Fruit fly (Drosophila melanogaster) whole organism, embryonic: ENCODE results near the gene Lmpt.

Experiments used
- Aef1 ChIP-seq: fragments of 200-800 bp; sonication (Bioruptor generic); IDR thresholded peaks from 3 replicates; pipeline ENCODE4 v1.3.6; 2022; ENCODE audit warnings: missing biosample characterization, missing genetic modification characterization
- Blimp-1 ChIP-seq: fragments of 200-800 bp; sonication (Bioruptor generic); optimal IDR thresholded peaks from 3 replicates; lab custom pipeline; 2018; ENCODE audit warnings: missing biosample characterization, missing genetic modification characterization, mild to moderate bottlenecking, moderate library complexity, missing genetic modification reagents
- CG1024 ChIP-seq: fragments of 200-800 bp; sonication (Bioruptor generic); IDR thresholded peaks from 2 replicates; pipeline ENCODE4 v1.3.6; 2022; ENCODE audit warnings: missing biosample characterization, missing genetic modification characterization
- CG11560 ChIP-seq: fragments of 200-800 bp; sonication (Bioruptor generic); IDR thresholded peaks from 3 replicates; pipeline ENCODE4 v1.3.6; 2022; ENCODE audit warnings: missing biosample characterization, missing genetic modification characterization
- CG12236 ChIP-seq: fragments of 200-800 bp; sonication (Bioruptor generic); optimal IDR thresholded peaks from 2 replicates; lab custom pipeline; 2016; ENCODE audit warnings: missing biosample characterization, missing genetic modification characterization
- CG12769 ChIP-seq: fragments of 200-800 bp; sonication (Bioruptor generic); optimal IDR thresholded peaks from 2 replicates; lab custom pipeline; 2019; ENCODE audit warnings: missing biosample characterization, mild to moderate bottlenecking, missing genetic modification characterization, moderate library complexity
- CG1529 ChIP-seq: fragments of 200-800 bp; sonication (Bioruptor generic); optimal IDR thresholded peaks from 3 replicates; lab custom pipeline; 2018; ENCODE audit warnings: missing biosample characterization, missing genetic modification characterization
- CG18011 ChIP-seq: fragments of 200-800 bp; sonication (Bioruptor generic); optimal IDR thresholded peaks from 2 replicates; lab custom pipeline; 2017; ENCODE audit warnings: missing biosample characterization, missing genetic modification characterization, mild to moderate bottlenecking, moderate library complexity, missing genotype
- CG1832 ChIP-seq: fragments of 200-800 bp; sonication (Bioruptor generic); optimal IDR thresholded peaks from 2 replicates; lab custom pipeline; 2017; ENCODE audit warnings: missing biosample characterization, mild to moderate bottlenecking, missing genetic modification characterization, inconsistent platforms
- CG18476 ChIP-seq: fragments of 200-800 bp; sonication (Bioruptor generic); optimal IDR thresholded peaks from 2 replicates; lab custom pipeline; 2016; ENCODE audit warnings: missing biosample characterization, mild to moderate bottlenecking, missing genetic modification characterization
- CG4328 ChIP-seq: fragments of 200-800 bp; sonication (Bioruptor generic); optimal IDR thresholded peaks from 3 replicates; lab custom pipeline; 2017; ENCODE audit warnings: missing biosample characterization, missing genetic modification reagents, missing genetic modification characterization
- CG4707 ChIP-seq: fragments of 200-800 bp; sonication (Bioruptor generic); optimal IDR thresholded peaks from 2 replicates; lab custom pipeline; 2018; ENCODE audit warnings: missing biosample characterization, mild to moderate bottlenecking, missing genetic modification characterization, moderate library complexity
- Deaf1 ChIP-seq: fragments of 200-800 bp; optimal IDR thresholded peaks from 3 replicates; lab custom pipeline; 2019; ENCODE audit warnings: missing biosample characterization, mild to moderate bottlenecking, missing genetic modification characterization, moderate library complexity
- Dfd ChIP-seq, 2 experiments: fragments of >200 bp; optimal IDR thresholded peaks; 2 replicates each; lab custom pipeline; 2017; ENCODE audit warnings: missing biosample characterization in 2 of 2, missing genetic modification characterization in 2 of 2
- Eip74EF ChIP-seq, 2 experiments: fragments of 200-800 bp in 1 of 2; fragments of >200 bp in 1 of 2; sonication (Bioruptor generic) in 1 of 2; optimal IDR thresholded peaks; 2 replicates each; lab custom pipeline; 2017 to 2019; ENCODE audit warnings: missing biosample characterization in 2 of 2, missing genetic modification characterization in 2 of 2, mild to moderate bottlenecking in 1 of 2, moderate library complexity in 1 of 2
- Ets65A ChIP-seq: fragments of 200-800 bp; sonication (Bioruptor generic); peaks from one replicate; lab custom pipeline; 2016; ENCODE audit warnings: missing biosample characterization, missing genetic modification characterization
- HLH3B ChIP-seq: fragments of 200-800 bp; sonication (Bioruptor generic); IDR thresholded peaks from 2 replicates; pipeline ENCODE4 v1.3.6; 2022; ENCODE audit warnings: missing biosample characterization, missing genetic modification characterization
- HmgZ ChIP-seq: fragments of 200-800 bp; sonication (Bioruptor generic); optimal IDR thresholded peaks from 2 replicates; lab custom pipeline; 2018; ENCODE audit warnings: missing biosample characterization, mild to moderate bottlenecking, missing genetic modification characterization
- Hr78 ChIP-seq, 2 experiments: fragments of 200-800 bp in 1 of 2; fragments of >200 bp in 1 of 2; sonication (Bioruptor generic) in 1 of 2; optimal IDR thresholded peaks; 2 replicates each; lab custom pipeline; 2017 to 2019; ENCODE audit warnings: missing biosample characterization in 2 of 2, missing genetic modification characterization in 2 of 2, mild to moderate bottlenecking in 1 of 2, moderate library complexity in 1 of 2
- Lhr ChIP-seq: fragments of 200-800 bp; sonication (Bioruptor generic); optimal IDR thresholded peaks from 3 replicates; lab custom pipeline; 2017; ENCODE audit warnings: mild to moderate bottlenecking, missing biosample characterization, missing genetic modification reagents, missing genetic modification characterization
- Med ChIP-seq: fragments of 200-800 bp; sonication (Bioruptor generic); peaks from one replicate; lab custom pipeline; 2016; ENCODE audit warnings: missing biosample characterization, missing genetic modification characterization, mild to moderate bottlenecking, inconsistent platforms, moderate library complexity
- Trl ChIP-seq, 3 experiments: fragments of >200 bp in 2 of 3; fragments of 200-800 bp in 1 of 3; sonication (Bioruptor generic) in 1 of 3; optimal IDR thresholded peaks; 2 replicates in 1 of 3; 3 replicates in 2 of 3; lab custom pipeline; 2016 to 2017; ENCODE audit warnings: missing biosample characterization in 1 of 3, missing genetic modification characterization in 1 of 3
- ato ChIP-seq: fragments of 200-800 bp; sonication (Bioruptor generic); IDR thresholded peaks from 2 replicates; pipeline ENCODE4 v1.3.6; 2022; ENCODE audit warnings: missing biosample characterization, missing genetic modification characterization; ENCODE audit not compliant: partially characterized antibody
- bowl ChIP-seq: fragments of 200-800 bp; sonication (Bioruptor generic); IDR thresholded peaks from 2 replicates; pipeline ENCODE4 v1.3.6; 2022; ENCODE audit warnings: missing biosample characterization, missing genetic modification characterization
- cg ChIP-seq: fragments of 200-800 bp; sonication (Bioruptor generic); optimal IDR thresholded peaks from 3 replicates; lab custom pipeline; 2019; ENCODE audit warnings: missing biosample characterization, mild to moderate bottlenecking, missing genetic modification characterization, moderate library complexity
- chinmo ChIP-seq: fragments of 200-800 bp; sonication (Bioruptor generic); IDR thresholded peaks from 4 replicates; pipeline ENCODE4 v1.3.6; 2022; ENCODE audit warnings: missing biosample characterization, missing genetic modification characterization; ENCODE audit not compliant: partially characterized antibody
- dysf ChIP-seq: fragments of 200-800 bp; sonication (Bioruptor generic); IDR thresholded peaks from 3 replicates; pipeline ENCODE4 v1.3.6; 2022; ENCODE audit warnings: missing biosample characterization, missing genetic modification characterization
- en ChIP-seq: fragments of 200-800 bp; sonication (Bioruptor generic); optimal IDR thresholded peaks from 2 replicates; lab custom pipeline; 2016; ENCODE audit warnings: missing biosample characterization, missing genetic modification characterization
- ftz-f1 ChIP-seq: fragments of 200-800 bp; sonication (Bioruptor generic); optimal IDR thresholded peaks from 2 replicates; lab custom pipeline; 2016; ENCODE audit warnings: missing biosample characterization, missing genetic modification characterization
- gsb-n ChIP-seq: fragments of 200-800 bp; sonication (Bioruptor generic); optimal IDR thresholded peaks from 3 replicates; lab custom pipeline; 2018; ENCODE audit warnings: missing biosample characterization, mild to moderate bottlenecking, missing genetic modification characterization
- ken ChIP-seq: fragments of 200-800 bp; sonication (Bioruptor generic); IDR thresholded peaks from 3 replicates; pipeline ENCODE4 v1.3.6; 2022; ENCODE audit warnings: missing biosample characterization, missing genetic modification characterization
- kni ChIP-seq: fragments of 200-800 bp; sonication (Bioruptor generic); optimal IDR thresholded peaks from 3 replicates; lab custom pipeline; 2017; ENCODE audit warnings: mild to moderate bottlenecking, missing biosample characterization, missing genetic modification reagents, missing genetic modification characterization
- luna ChIP-seq: fragments of 200-800 bp; sonication (Bioruptor generic); optimal IDR thresholded peaks from 2 replicates; lab custom pipeline; 2016; ENCODE audit warnings: missing biosample characterization, missing genetic modification characterization
- oc ChIP-seq: fragments of 200-800 bp; sonication (Bioruptor generic); optimal IDR thresholded peaks from 2 replicates; lab custom pipeline; 2018; ENCODE audit warnings: missing biosample characterization, mild to moderate bottlenecking, missing genetic modification characterization, moderate library complexity
- odd ChIP-seq: fragments of 200-800 bp; sonication (Bioruptor generic); optimal IDR thresholded peaks from 2 replicates; lab custom pipeline; 2017; ENCODE audit warnings: missing biosample characterization, mild to moderate bottlenecking, missing genetic modification characterization
- otp ChIP-seq: fragments of 200-800 bp; sonication (Bioruptor generic); IDR thresholded peaks from 3 replicates; pipeline ENCODE4, ENCODE4 v1.3.6; 2022; ENCODE audit warnings: missing biosample characterization, missing genetic modification characterization
- sima ChIP-seq: fragments of 200-800 bp; sonication (Bioruptor generic); optimal IDR thresholded peaks from 2 replicates; lab custom pipeline; 2016; ENCODE audit warnings: missing biosample characterization, missing genetic modification characterization
- sqz ChIP-seq: fragments of 200-800 bp; sonication (Bioruptor generic); optimal IDR thresholded peaks from 3 replicates; lab custom pipeline; 2018; ENCODE audit warnings: missing biosample characterization, mild to moderate bottlenecking, missing genetic modification characterization
- ssp ChIP-seq: fragments of 200-800 bp; sonication (Bioruptor generic); IDR thresholded peaks from 2 replicates; pipeline ENCODE4 v1.3.6; 2022; ENCODE audit warnings: missing biosample characterization, missing genetic modification characterization
- vvl ChIP-seq: fragments of 200-800 bp; sonication (Bioruptor generic); IDR thresholded peaks from 2 replicates; pipeline ENCODE4 v1.3.6; 2022; ENCODE audit warnings: missing biosample characterization, missing genetic modification characterization

Lmpt gene

DNA sequence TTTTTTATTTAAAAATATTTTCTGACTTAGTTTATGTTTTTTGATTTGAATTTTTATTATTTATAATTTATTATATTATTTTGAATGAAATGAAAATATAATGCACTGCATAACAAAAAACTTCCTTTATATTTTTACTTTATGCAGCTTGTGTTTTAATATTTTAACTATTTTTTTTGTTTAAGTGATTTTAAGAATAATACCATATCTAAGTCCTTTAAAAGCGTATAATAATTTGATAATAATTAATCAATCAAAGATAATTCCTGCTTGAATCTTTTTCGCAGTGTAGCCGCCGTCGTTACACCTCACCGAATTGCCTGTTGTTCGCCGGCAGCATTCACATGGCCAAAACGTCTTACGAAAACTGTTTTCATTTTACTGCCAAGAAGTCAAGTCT, 39.9 kb upstream of the Lmpt start (continued):
- TF ChIP-seq Lhr (GFP tag; lab: Kevin White, UChicago) (no peak), CG18011 (GFP tag; lab: Kevin White, UChicago) (no peak), ssp (GFP tag; lab: Robert Waterston, UW) (no peak)

DNA sequence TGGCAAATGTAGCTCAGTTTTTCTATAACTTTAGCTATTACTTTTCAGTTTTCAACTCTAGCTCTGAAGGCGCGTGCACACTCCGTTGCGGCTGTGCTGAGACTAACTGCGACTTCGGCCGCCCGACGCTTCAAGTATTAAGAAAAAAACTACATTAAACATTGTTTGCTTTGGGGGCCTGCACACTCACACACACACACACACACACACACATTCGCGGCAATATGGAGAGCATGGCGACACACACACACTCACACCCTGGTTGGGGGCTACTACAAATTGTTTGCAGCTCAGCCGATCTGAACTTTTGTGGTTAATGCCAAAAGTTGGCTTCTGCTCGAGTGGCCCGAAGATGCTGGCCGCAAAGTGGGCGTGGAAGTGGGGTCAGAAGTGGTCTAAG, 36.1 kb upstream of the Lmpt start, which contains the start of gene CG13024:
Gene CG13024, minus strand, starts transcription at position 108 of the 400 bp plus-strand sequence.
- TF ChIP-seq CG12236 (GFP tag; lab: Kevin White, UChicago): no peak
- TF ChIP-seq CG4707 (GFP tag; lab: Kevin White, UChicago): no peak
- TF ChIP-seq CG18476 (GFP tag; lab: Kevin White, UChicago): no peak
- peak; percentile 41 for TF ChIP-seq Deaf1
- 0 out of 2 replicates have a peak, but pooled peaks have one; percentile 5 for TF ChIP-seq HLH3B (GFP tag; lab: Robert Waterston, UW)
- TF ChIP-seq Aef1 (GFP tag; lab: Robert Waterston, UW): no peak
- TF ChIP-seq otp (GFP tag; lab: Robert Waterston, UW): peak; percentile 28; the same call in 1 of the 3 replicates
- TF ChIP-seq en: no peak
- peak; percentile 80; the same call in 2 of the 4 replicates for TF ChIP-seq chinmo
- no peak for TF ChIP-seq sima (GFP tag; lab: Kevin White, UChicago)
- peak; percentile 43 for TF ChIP-seq cg (GFP tag; lab: Kevin White, UChicago)
- 0 out of 2 replicates have a peak, but pooled peaks have one; percentile 5 for TF ChIP-seq bowl
- peak in 1 of 2 experiments; percentile 8 for TF ChIP-seq Dfd (GFP tag; optimal IDR thresholded peaks at IDR 0.05; lab: Kevin White, UChicago)
- no peak for TF ChIP-seq CG4328
- TF ChIP-seq Med (GFP tag; lab: Kevin White, UChicago): peak; percentile 53
- no peak for TF ChIP-seq HmgZ (tag; lab: Kevin White, UChicago)

DNA sequence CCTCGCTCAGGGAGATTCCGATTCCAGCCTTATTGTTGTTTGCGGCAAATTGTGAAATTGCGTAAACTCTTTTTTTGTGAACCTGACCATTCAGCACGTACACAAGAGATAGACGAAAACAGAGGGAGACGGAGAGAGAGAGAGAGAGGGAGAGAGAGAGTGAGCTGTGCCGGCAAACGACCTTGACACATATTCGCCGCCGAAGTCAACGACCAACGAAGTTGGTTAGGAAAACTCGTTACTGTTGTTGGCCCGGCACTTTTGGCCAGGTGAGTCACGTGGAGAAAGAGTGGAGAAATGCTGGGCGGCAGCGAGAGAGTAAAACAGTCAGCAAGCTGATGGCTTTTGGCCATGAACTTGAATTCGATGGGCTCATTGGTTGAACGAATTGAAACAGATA, 35.1 kb upstream of the Lmpt start:
- TF ChIP-seq luna (GFP tag; lab: Kevin White, UChicago): no peak
- peak; percentile 18 for TF ChIP-seq gsb-n (tag; lab: Kevin White, UChicago)
- peak; percentile 18 for TF ChIP-seq sqz
- TF ChIP-seq CG1024 (GFP tag; lab: Robert Waterston, UW): no peak
- TF ChIP-seq odd (GFP tag; lab: Kevin White, UChicago): no peak
- TF ChIP-seq Ets65A (GFP tag; lab: Kevin White, UChicago): peak; percentile 87
- TF ChIP-seq Trl (optimal IDR thresholded peaks at IDR 0.05; lab: Kevin White, UChicago): peak; percentile 10 to 40
- no peak for TF ChIP-seq Trl (GFP tag; optimal IDR thresholded peaks at IDR 0.05; lab: Kevin White, UChicago)
- TF ChIP-seq Hr78 (GFP tag; optimal IDR thresholded peaks at IDR 0.05; lab: Kevin White, UChicago): peak in 1 of 2 experiments; percentile 11
- peak; percentile 44 for TF ChIP-seq ftz-f1 (GFP tag; lab: Kevin White, UChicago)
- TF ChIP-seq Blimp-1 (GFP tag; lab: Kevin White, UChicago): peak; percentile 59
- TF ChIP-seq oc: peak; percentile 37
- no peak for TF ChIP-seq CG4707 (GFP tag; lab: Kevin White, UChicago)
- TF ChIP-seq CG12769 (tag; lab: Kevin White, UChicago): peak; percentile 35
- peak; percentile 29 for TF ChIP-seq CG1832 (GFP tag; lab: Kevin White, UChicago)
- 0 out of 3 replicates have a peak, but pooled peaks have one; percentile 15 for TF ChIP-seq ken (GFP tag; lab: Robert Waterston, UW)
- TF ChIP-seq vvl (GFP tag; lab: Robert Waterston, UW): 0 out of 2 replicates have a peak, but pooled peaks have one; percentile 7

DNA sequence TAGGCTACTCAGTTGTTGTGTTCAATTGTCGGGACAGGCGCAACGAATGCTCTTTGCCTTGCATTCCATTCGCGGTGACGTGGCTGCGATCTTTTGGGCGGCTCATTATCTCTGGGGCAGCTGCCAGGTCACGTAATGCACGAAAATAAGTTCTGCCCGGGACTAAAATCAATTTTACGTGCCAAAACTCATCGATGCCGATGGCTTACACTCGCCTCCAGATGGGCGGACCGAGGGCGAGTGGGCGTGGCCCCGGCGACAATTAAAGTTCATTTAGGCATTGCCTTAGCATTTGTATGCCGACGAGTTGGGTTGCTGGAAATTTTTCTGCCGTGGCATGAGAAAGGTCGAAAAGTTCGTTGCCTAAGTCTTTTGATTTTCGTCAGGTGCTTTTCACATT, 28.4 kb upstream of the Lmpt start:
- TF ChIP-seq Eip74EF (GFP tag; optimal IDR thresholded peaks at IDR 0.05; lab: Kevin White, UChicago): peak in 1 of 2 experiments; percentile 17
- peak; percentile 35 for TF ChIP-seq kni (GFP tag; lab: Kevin White, UChicago)
- TF ChIP-seq CG11560 (tag; lab: Robert Waterston, UW): 0 out of 3 replicates have a peak, but pooled peaks have one; percentile 32
- TF ChIP-seq ato (GFP tag; lab: Robert Waterston, UW): no peak
- 0 out of 2 replicates have a peak, but pooled peaks have one; percentile 54 for TF ChIP-seq vvl (GFP tag; lab: Robert Waterston, UW)
- 0 out of 3 replicates have a peak, but pooled peaks have one; percentile 8 for TF ChIP-seq dysf
- peak in 1 of 2 experiments; percentile 62 for TF ChIP-seq Hr78 (GFP tag; optimal IDR thresholded peaks at IDR 0.05; lab: Kevin White, UChicago)
- no peak for TF ChIP-seq CG1529 (GFP tag; lab: Kevin White, UChicago)
